Worm (Caenorhabditis elegans) whole organism, L1 larva: ENCODE results near the gene Y69A2AR.22.

Experiments
- aha-1 ChIP-seq: fragments of 150-350 bp; optimal IDR thresholded peaks from 2 replicates; lab custom pipeline; 2014; ENCODE audit warnings: missing biosample characterization, missing genetic modification characterization
- ceh-8 ChIP-seq: fragments of 200-800 bp; sonication (Bioruptor generic); optimal IDR thresholded peaks from 2 replicates; lab custom pipeline; 2018; ENCODE audit warnings: mild to moderate bottlenecking, missing genetic modification characterization, moderate library complexity, missing compliant biosample characterization
- ceh-90 ChIP-seq: sonication (generic microtip); optimal IDR thresholded peaks from 2 replicates; lab custom pipeline; 2016; ENCODE audit warnings: missing genetic modification characterization, missing compliant biosample characterization
- fkh-4 ChIP-seq: sonication (generic microtip); optimal IDR thresholded peaks from 2 replicates; lab custom pipeline; 2016; ENCODE audit warnings: missing compliant biosample characterization, missing genetic modification characterization, borderline replicate concordance
- nhr-11 ChIP-seq: fragments of 150-350 bp; optimal IDR thresholded peaks from 2 replicates; lab custom pipeline; 2014; ENCODE audit warnings: missing biosample characterization, missing genetic modification characterization
- nhr-12 ChIP-seq: sonication (generic microtip); optimal IDR thresholded peaks from 2 replicates; lab custom pipeline; 2017; ENCODE audit warnings: missing biosample characterization, missing genetic modification characterization
- nhr-237 ChIP-seq: fragments of 150-350 bp; optimal IDR thresholded peaks from 2 replicates; lab custom pipeline; 2014; ENCODE audit warnings: missing biosample characterization, missing genetic modification characterization
- skn-1 ChIP-seq: fragments of 150-350 bp; optimal IDR thresholded peaks from 2 replicates; lab custom pipeline; 2014; ENCODE audit warnings: missing biosample characterization, missing genetic modification characterization
- snpc-4 ChIP-seq: fragments of 150-350 bp; optimal IDR thresholded peaks from 2 replicates; lab custom pipeline; 2014; ENCODE audit warnings: missing biosample characterization, missing genetic modification characterization
- sup-37 ChIP-seq: fragments of 200-800 bp; sonication (Bioruptor generic); optimal IDR thresholded peaks from 2 replicates; lab custom pipeline; 2018; ENCODE audit warnings: mild to moderate bottlenecking, missing genetic modification characterization, missing compliant biosample characterization
- unc-130 ChIP-seq: fragments of 150-350 bp; optimal IDR thresholded peaks from 2 replicates; lab custom pipeline; 2017; ENCODE audit warnings: missing biosample characterization, missing genetic modification characterization, inconsistent platforms
- unc-62 ChIP-seq: fragments of 150-350 bp; optimal IDR thresholded peaks from 2 replicates; lab custom pipeline; 2014; ENCODE audit warnings: missing biosample characterization, missing genetic modification reagents, missing genetic modification characterization
- unc-86 ChIP-seq: sonication (generic microtip); optimal IDR thresholded peaks from 2 replicates; lab custom pipeline; 2016; ENCODE audit warnings: missing genetic modification characterization, missing compliant biosample characterization
- zag-1 ChIP-seq: fragments of 150-350 bp; optimal IDR thresholded peaks from 2 replicates; lab custom pipeline; 2014; ENCODE audit warnings: missing biosample characterization, missing genetic modification characterization

ce11 chrIV:2497615-2498183 is 10.0 kb downstream of the Y69A2AR.22 start, which contains the start of gene Y69A2AR.16:
- TF ChIP-seq ceh-90 (no peak), snpc-4 (tag; lab: Kevin White, UChicago) (no peak), unc-62 (GFP tag; lab: Kevin White, UChicago) (no peak), nhr-237 (no peak), zag-1 (no peak), sup-37 (GFP tag; lab: Kevin White, UChicago) (no peak), aha-1 (no peak), unc-130 (tag; lab: Kevin White, UChicago) (no peak), fkh-4 (tag; lab: Kevin White, UChicago) (no peak), nhr-12 (tag; lab: Kevin White, UChicago) (no peak), nhr-11 (tag; lab: Kevin White, UChicago) (no peak), unc-86 (no peak), skn-1 (tag; lab: Kevin White, UChicago) (no peak), ceh-8 (GFP tag; lab: Kevin White, UChicago) (no peak)
